Worm (Caenorhabditis elegans) whole organism, L1 larva: ENCODE results near the gene C26F1.3.

Source experiments
- elt-3 ChIP-seq, 6 experiments: fragments of 150-350 bp in 1 of 6; sonication (generic microtip); optimal IDR thresholded peaks; 2 replicates each; lab custom pipeline; 2017 to 2018; ENCODE audit warnings: missing biosample characterization in 6 of 6, missing genetic modification characterization in 6 of 6, inconsistent platforms in 1 of 6
- fkh-10 ChIP-seq: sonication (generic microtip); optimal IDR thresholded peaks from 2 replicates; lab custom pipeline; 2017; ENCODE audit warnings: missing biosample characterization, missing genetic modification reagents, missing genetic modification characterization
- mdl-1 ChIP-seq, 2 experiments: fragments of 150-350 bp; optimal IDR thresholded peaks; 2 replicates each; lab custom pipeline; 2014 to 2017; ENCODE audit warnings: missing biosample characterization in 2 of 2, missing genetic modification characterization in 2 of 2, inconsistent platforms in 1 of 2
- mep-1 ChIP-seq: fragments of 150-350 bp; optimal IDR thresholded peaks from 2 replicates; lab custom pipeline; 2014; ENCODE audit warnings: missing biosample characterization, missing genetic modification characterization
- nhr-11 ChIP-seq: fragments of 150-350 bp; optimal IDR thresholded peaks from 2 replicates; lab custom pipeline; 2014; ENCODE audit warnings: missing biosample characterization, missing genetic modification characterization
- nhr-76 ChIP-seq: sonication (generic microtip); optimal IDR thresholded peaks from 2 replicates; lab custom pipeline; 2017; ENCODE audit warnings: missing biosample characterization, missing genetic modification characterization
- pqm-1 ChIP-seq: sonication (generic microtip); optimal IDR thresholded peaks from 3 replicates; lab custom pipeline; 2017; ENCODE audit warnings: missing biosample characterization, missing genetic modification characterization
- skn-1 ChIP-seq: fragments of 150-350 bp; optimal IDR thresholded peaks from 2 replicates; lab custom pipeline; 2014; ENCODE audit warnings: missing biosample characterization, missing genetic modification characterization
- snpc-4 ChIP-seq: fragments of 150-350 bp; optimal IDR thresholded peaks from 2 replicates; lab custom pipeline; 2014; ENCODE audit warnings: missing biosample characterization, missing genetic modification characterization

- TF ChIP-seq elt-3 (tag; optimal IDR thresholded peaks at IDR 0.05; lab: Kevin White, UChicago) (no peak), fkh-10 (no peak), mdl-1 (tag; optimal IDR thresholded peaks at IDR 0.05; lab: Kevin White, UChicago) (no peak), mep-1 (no peak), pqm-1 (tag; lab: Kevin White, UChicago) (no peak), nhr-76 (tag; lab: Kevin White, UChicago) (no peak), skn-1 (tag; lab: Kevin White, UChicago) (no peak), snpc-4 (tag; lab: Kevin White, UChicago) (no peak), nhr-11 (no peak)
Measured at ce11 chrV:7814601-7815000, 37.5 kb downstream of the C26F1.3 start, which contains the start of gene ZK742.6.
